Worm (Caenorhabditis elegans) whole organism, dauer: ENCODE results near the gene gly-12.

ENCODE experiments used
- unc-62 ChIP-seq: sonication (generic microtip); optimal IDR thresholded peaks from 2 replicates; lab custom pipeline; 2017; ENCODE audit warnings: missing biosample characterization, missing genetic modification reagents, missing genetic modification characterization

gly-12 gene

ce11 chrX:7485748-7486147, at the start of gene gly-12:
TSS of gene gly-12 (plus strand) at chrX:7485864.
- TF ChIP-seq unc-62 (GFP tag; lab: Kevin White, UChicago): no peak

ce11 chrX:7436912-7437311, 48.8 kb upstream of the gly-12 start:
- no peak for TF ChIP-seq unc-62 (GFP tag; lab: Kevin White, UChicago)

- no peak for TF ChIP-seq unc-62 (GFP tag; lab: Kevin White, UChicago)
These were observed 47.7 kb upstream of the gly-12 start, which contains the start of gene C01C10.2 for ce11 chrX:7437949-7438348. TSS of gene C01C10.2 (minus strand) at chrX:7438118.

- no peak for TF ChIP-seq unc-62 (GFP tag; lab: Kevin White, UChicago)
These were observed 45.6 kb upstream of the gly-12 start for ce11 chrX:7440102-7440501.

ce11 chrX:7442477-7442876, 43.2 kb upstream of the gly-12 start, which contains the start of gene acl-12:
TSS of gene acl-12 (minus strand) at chrX:7442577.
- no peak for TF ChIP-seq unc-62 (GFP tag; lab: Kevin White, UChicago)

ce11 chrX:7445734-7446133, 39.9 kb upstream of the gly-12 start:
- no peak for TF ChIP-seq unc-62 (GFP tag; lab: Kevin White, UChicago)

- no peak for TF ChIP-seq unc-62 (GFP tag; lab: Kevin White, UChicago)
These were observed 39.2 kb upstream of the gly-12 start for ce11 chrX:7446485-7446884.

ce11 chrX:7447340-7447739, 38.3 kb upstream of the gly-12 start:
- no peak for TF ChIP-seq unc-62 (GFP tag; lab: Kevin White, UChicago)

ce11 chrX:7452606-7453005, 33.1 kb upstream of the gly-12 start:
- TF ChIP-seq unc-62 (GFP tag; lab: Kevin White, UChicago): no peak

ce11 chrX:7455960-7456359, 29.7 kb upstream of the gly-12 start:
- no peak for TF ChIP-seq unc-62 (GFP tag; lab: Kevin White, UChicago)

ce11 chrX:7457154-7457674, 28.4 kb upstream of the gly-12 start:
- TF ChIP-seq unc-62 (GFP tag; lab: Kevin White, UChicago): no peak

- no peak for TF ChIP-seq unc-62 (GFP tag; lab: Kevin White, UChicago)
These were observed 25.1 kb upstream of the gly-12 start for ce11 chrX:7460516-7460915.

ce11 chrX:7463637-7464036, 22.0 kb upstream of the gly-12 start, which contains the start of gene sox-2:
TSS of gene sox-2 (minus strand) at chrX:7463736.
- TF ChIP-seq unc-62 (GFP tag; lab: Kevin White, UChicago): no peak

- TF ChIP-seq unc-62 (GFP tag; lab: Kevin White, UChicago): no peak
These were observed 21.3 kb upstream of the gly-12 start for ce11 chrX:7464389-7464788.

- TF ChIP-seq unc-62 (GFP tag; lab: Kevin White, UChicago): no peak
These were observed 19.0 kb upstream of the gly-12 start for ce11 chrX:7466682-7467081.

- TF ChIP-seq unc-62 (GFP tag; lab: Kevin White, UChicago): no peak
These were observed 15.8 kb upstream of the gly-12 start for ce11 chrX:7469907-7470306.

ce11 chrX:7474968-7475433, 10.7 kb upstream of the gly-12 start, which contains the start of gene coh-1:
TSS of gene coh-1 (minus strand) at chrX:7475018.
- no peak for TF ChIP-seq unc-62 (GFP tag; lab: Kevin White, UChicago)
